Fruit fly (Drosophila melanogaster): ENCODE results near the gene Fkbp59.
A peak's percentile ranks its signal among the peaks of the same experiment; 100 is the strongest.

Gene Fkbp59

DNA sequence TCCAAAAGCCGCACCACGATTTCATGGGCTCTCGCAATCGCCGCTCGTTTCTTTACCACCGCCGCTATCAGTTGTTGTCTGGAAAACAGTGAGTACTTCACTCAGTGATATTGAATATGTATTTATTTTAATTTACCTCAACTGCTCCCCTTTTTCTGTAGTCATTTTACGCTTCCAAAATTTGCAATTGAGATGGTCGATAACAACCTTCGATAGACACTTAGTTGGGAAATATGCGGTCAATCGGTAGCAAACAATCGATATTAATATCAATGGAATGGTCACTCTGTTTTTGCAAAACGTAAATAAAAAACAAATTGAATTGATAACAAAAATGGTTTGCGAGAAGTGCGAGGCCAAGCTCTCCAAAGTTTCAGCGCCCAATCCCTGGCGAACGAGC lies 2.8 kb downstream of the Fkbp59 start, which contains the start of the genes CG34183 and CG4537:
Gene CG34183, minus strand, starts transcription at position 197 of the 400 bp plus-strand sequence.
Gene CG4537, plus strand, starts transcription at position 310 of the 400 bp plus-strand sequence.
- TF ChIP-seq gl (tag; optimal IDR thresholded peaks at IDR 0.05) (no peak), fd96Ca (GFP tag; IDR thresholded peaks at IDR 0.05) (no peak), CG34367 (tag; optimal IDR thresholded peaks at IDR 0.05) (no peak), CG10348 (GFP tag; IDR thresholded peaks at IDR 0.05) (no peak), CG8301 (tag; optimal IDR thresholded peaks at IDR 0.05) (no peak), CG4496 (GFP tag; IDR thresholded peaks at IDR 0.05) (no peak), D1 (tag; optimal IDR thresholded peaks at IDR 0.05) (no peak)

DNA sequence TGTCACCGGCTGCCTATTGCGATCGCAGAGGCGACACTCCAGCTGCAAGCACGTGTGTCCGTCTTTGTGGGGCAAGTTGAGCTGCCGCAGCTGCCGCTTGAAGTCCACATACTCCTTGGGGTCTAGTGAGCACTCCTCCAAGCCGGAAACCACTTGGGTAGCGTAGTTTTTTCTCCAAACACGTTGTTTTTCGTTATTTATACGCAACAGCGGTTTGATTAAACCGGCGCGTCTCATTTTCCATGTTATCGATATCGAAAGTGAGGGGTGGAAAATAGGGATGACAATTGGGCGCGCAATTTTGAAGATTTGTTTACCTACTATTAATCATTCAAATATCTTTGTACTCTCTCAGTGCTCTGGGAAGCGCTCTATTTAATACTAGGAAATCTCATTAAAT lies 5.4 kb downstream of the Fkbp59 start, which contains the start of gene mtDNA-helicase:
Gene mtDNA-helicase, minus strand, starts transcription at position 264 of the 400 bp plus-strand sequence.
- TF ChIP-seq CG8159 (tag; optimal IDR thresholded peaks at IDR 0.05) (no peak), rn (GFP tag; IDR thresholded peaks at IDR 0.05) (no peak), D1 (tag; optimal IDR thresholded peaks at IDR 0.05) (no peak), gl (tag; optimal IDR thresholded peaks at IDR 0.05) (no peak), CG32121 (GFP tag; IDR thresholded peaks at IDR 0.05) (no peak), CG8301 (tag; optimal IDR thresholded peaks at IDR 0.05) (no peak), CG15710 (tag; optimal IDR thresholded peaks at IDR 0.05) (no peak), CG14655 (GFP tag; optimal IDR thresholded peaks at IDR 0.05) (no peak), CG34367 (tag; optimal IDR thresholded peaks at IDR 0.05) (no peak), CG10348 (GFP tag; IDR thresholded peaks at IDR 0.05) (no peak)

DNA sequence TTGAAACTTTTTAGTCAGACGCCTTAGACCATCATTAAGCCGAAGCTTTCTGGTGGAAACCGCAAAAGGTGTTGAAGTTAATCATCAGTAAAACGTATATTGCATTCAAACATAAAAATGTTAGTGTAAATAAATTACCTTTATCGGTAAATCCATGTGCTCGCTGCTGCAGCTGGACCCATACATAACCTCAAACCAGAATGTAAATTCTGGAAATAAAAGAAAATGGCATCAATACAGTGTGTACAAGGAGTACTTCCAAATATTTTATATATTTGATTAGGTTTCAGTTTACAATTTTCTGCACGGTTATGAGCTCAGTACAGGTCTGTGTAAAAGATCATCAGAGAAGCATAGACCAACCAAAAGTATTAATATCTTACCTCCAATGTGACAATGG lies 6.4 kb downstream of the Fkbp59 start:
- no peak for TF ChIP-seq CG10348 (GFP tag; IDR thresholded peaks at IDR 0.05)
- no peak for TF ChIP-seq CG4496 (GFP tag; IDR thresholded peaks at IDR 0.05)
- TF ChIP-seq CG9948 (tag; optimal IDR thresholded peaks at IDR 0.05): no peak
- TF ChIP-seq D1 (tag; optimal IDR thresholded peaks at IDR 0.05): no peak
- TF ChIP-seq CG17806 (tag; optimal IDR thresholded peaks at IDR 0.05): no peak
- TF ChIP-seq rn (GFP tag; IDR thresholded peaks at IDR 0.05): no peak
- no peak for TF ChIP-seq CG8301 (tag; optimal IDR thresholded peaks at IDR 0.05)
- no peak for TF ChIP-seq CG12605 (GFP tag; IDR thresholded peaks at IDR 0.05)
- no peak for TF ChIP-seq CG14655 (GFP tag; optimal IDR thresholded peaks at IDR 0.05)
- TF ChIP-seq Pif1B (GFP tag; optimal IDR thresholded peaks at IDR 0.05): no peak
- TF ChIP-seq CG15710 (tag; optimal IDR thresholded peaks at IDR 0.05): no peak
- TF ChIP-seq gl (tag; optimal IDR thresholded peaks at IDR 0.05): no peak
- TF ChIP-seq Pif1A (GFP tag; optimal IDR thresholded peaks at IDR 0.05): no peak

DNA sequence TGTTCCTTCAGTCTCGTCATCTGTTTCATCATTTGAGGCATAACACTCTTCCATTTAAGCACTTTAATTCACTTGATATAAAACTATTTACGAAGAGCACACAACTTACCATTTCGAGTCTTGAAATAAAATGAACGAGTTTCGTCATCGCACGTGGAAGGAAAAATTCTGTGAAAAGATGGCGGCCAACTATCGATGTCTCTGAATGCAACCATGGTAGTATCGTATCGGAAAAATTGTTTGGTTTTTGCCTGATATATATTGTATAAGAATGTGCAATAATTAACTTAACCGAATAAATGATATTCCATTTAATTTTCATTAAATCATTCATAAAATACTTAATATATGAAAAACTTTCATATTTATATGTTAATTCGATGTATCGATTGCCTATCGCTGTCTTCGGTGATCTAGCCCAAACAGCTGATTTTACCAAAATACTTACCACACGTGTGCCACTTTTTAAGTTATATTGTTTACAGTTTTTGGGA lies 7.1 kb downstream of the Fkbp59 start, which contains the start of gene Bka:
Gene Bka, plus strand, starts transcription at position 417 of the 494 bp plus-strand sequence.
- peak; percentile 48 for TF ChIP-seq Pif1B (GFP tag; optimal IDR thresholded peaks at IDR 0.05)
- TF ChIP-seq D1 (tag; optimal IDR thresholded peaks at IDR 0.05): peak; percentile 30
- peak; percentile 7; the same call in 1 of the 3 replicates for TF ChIP-seq CG4496 (GFP tag; IDR thresholded peaks at IDR 0.05)
- TF ChIP-seq Snoo (tag; optimal IDR thresholded peaks at IDR 0.05): peak; percentile 59
- peak; percentile 8 for TF ChIP-seq gl (tag; optimal IDR thresholded peaks at IDR 0.05)
- TF ChIP-seq fd96Ca (GFP tag; IDR thresholded peaks at IDR 0.05): no peak
- TF ChIP-seq rn (GFP tag; IDR thresholded peaks at IDR 0.05): no peak
- no peak for TF ChIP-seq Ets98B (GFP tag; IDR thresholded peaks at IDR 0.05)
- TF ChIP-seq CG15710 (tag; optimal IDR thresholded peaks at IDR 0.05): peak; percentile 45

DNA sequence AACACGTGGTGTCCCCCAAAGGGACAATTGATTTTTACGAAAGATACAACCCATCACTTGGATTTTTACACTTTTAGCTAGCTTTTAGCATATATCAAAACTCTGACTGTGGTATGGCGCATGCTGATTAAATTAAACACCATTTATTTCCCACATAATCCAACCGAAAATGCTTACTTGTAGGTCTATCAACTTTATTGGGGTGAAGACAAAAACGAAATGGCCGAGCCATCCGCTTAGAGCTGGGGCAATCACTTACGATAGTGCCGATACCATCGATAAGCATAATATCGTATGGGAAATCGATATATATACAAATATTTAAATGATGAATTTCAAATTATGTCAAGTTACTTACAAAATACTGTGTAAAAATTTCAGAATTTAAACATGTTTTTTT lies 9.5 kb downstream of the Fkbp59 start, which contains the start of gene RpS2:
Gene RpS2, minus strand, starts transcription at position 257 of the 400 bp plus-strand sequence.
- no peak for TF ChIP-seq D1 (tag; optimal IDR thresholded peaks at IDR 0.05)
- TF ChIP-seq CG15710 (tag; optimal IDR thresholded peaks at IDR 0.05): peak; percentile 10
- TF ChIP-seq Pif1B (GFP tag; optimal IDR thresholded peaks at IDR 0.05): peak; percentile 37

DNA sequence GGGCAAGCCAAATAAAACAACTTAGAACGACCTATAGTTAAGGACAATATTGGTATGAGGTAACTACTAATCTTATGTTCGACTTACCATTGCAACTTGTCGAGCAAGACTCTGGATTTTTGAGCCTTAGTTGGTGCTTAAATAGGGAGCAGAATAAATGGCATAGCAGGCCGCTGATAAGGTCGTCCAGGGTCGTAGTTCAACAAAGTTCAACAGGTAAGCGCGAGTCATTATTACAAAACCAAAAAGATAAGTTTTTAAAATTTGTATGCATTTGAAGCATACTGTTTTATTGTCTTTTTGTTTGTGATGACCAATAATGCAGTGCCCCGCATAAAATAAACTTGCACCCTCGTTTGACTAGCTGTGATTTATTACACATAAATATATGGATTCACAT lies 15.2 kb downstream of the Fkbp59 start, which contains the start of gene Muc30E:
Gene Muc30E, minus strand, starts transcription at position 101 of the 400 bp plus-strand sequence.
- no peak for TF ChIP-seq CG10348 (GFP tag; IDR thresholded peaks at IDR 0.05)
- TF ChIP-seq CG8159 (tag; optimal IDR thresholded peaks at IDR 0.05): no peak
- TF ChIP-seq CG32121 (GFP tag; IDR thresholded peaks at IDR 0.05): no peak
- TF ChIP-seq Pif1A (GFP tag; optimal IDR thresholded peaks at IDR 0.05): no peak
- TF ChIP-seq EcR (GFP tag; optimal IDR thresholded peaks at IDR 0.05): no peak
- no peak for TF ChIP-seq CG15710 (tag; optimal IDR thresholded peaks at IDR 0.05)
- no peak for TF ChIP-seq CG8301 (tag; optimal IDR thresholded peaks at IDR 0.05)
- no peak for TF ChIP-seq rn (GFP tag; IDR thresholded peaks at IDR 0.05)
- no peak for TF ChIP-seq CG17806 (tag; optimal IDR thresholded peaks at IDR 0.05)
- no peak for TF ChIP-seq Snoo (tag; optimal IDR thresholded peaks at IDR 0.05)
- TF ChIP-seq CG34367 (tag; optimal IDR thresholded peaks at IDR 0.05): no peak
- TF ChIP-seq CG13204 (GFP tag; optimal IDR thresholded peaks at IDR 0.05): no peak
- no peak for TF ChIP-seq fd96Ca (GFP tag; IDR thresholded peaks at IDR 0.05)
- TF ChIP-seq CG9948 (tag; optimal IDR thresholded peaks at IDR 0.05): no peak
- no peak for TF ChIP-seq CG12605 (GFP tag; IDR thresholded peaks at IDR 0.05)
- TF ChIP-seq gl (tag; optimal IDR thresholded peaks at IDR 0.05): no peak
- no peak for TF ChIP-seq Pif1B (GFP tag; optimal IDR thresholded peaks at IDR 0.05)
- no peak for TF ChIP-seq CG4496 (GFP tag; IDR thresholded peaks at IDR 0.05)
- no peak for TF ChIP-seq D1 (tag; optimal IDR thresholded peaks at IDR 0.05)

DNA sequence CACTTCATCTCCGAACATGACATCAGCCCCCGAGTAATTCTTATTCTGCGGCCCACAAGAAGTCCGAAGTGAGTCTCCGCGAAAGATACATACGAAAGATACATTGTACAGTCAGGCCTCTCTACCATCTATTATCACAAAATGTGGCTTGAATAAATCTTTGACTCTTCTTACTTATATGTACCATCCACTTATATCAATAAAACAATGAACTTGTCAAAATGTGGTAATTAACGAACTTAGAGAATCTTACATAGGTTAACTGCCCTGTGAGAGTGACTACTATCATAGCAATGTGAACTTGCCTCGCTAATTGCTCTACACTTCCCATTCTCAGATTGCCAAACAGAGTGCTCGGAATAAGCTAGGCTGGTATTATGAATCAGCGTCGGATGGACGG lies 18.8 kb downstream of the Fkbp59 start:
- TF ChIP-seq Ets98B (GFP tag; IDR thresholded peaks at IDR 0.05) (peak; percentile 74), CG15710 (tag; optimal IDR thresholded peaks at IDR 0.05) (no peak), CG12605 (GFP tag; IDR thresholded peaks at IDR 0.05) (peak; percentile 70), Snoo (tag; optimal IDR thresholded peaks at IDR 0.05) (no peak), CG9948 (tag; optimal IDR thresholded peaks at IDR 0.05) (peak; percentile 12), D1 (tag; optimal IDR thresholded peaks at IDR 0.05) (no peak), CG14655 (GFP tag; optimal IDR thresholded peaks at IDR 0.05) (peak; percentile 55), Pif1B (GFP tag; optimal IDR thresholded peaks at IDR 0.05) (peak; percentile 17), Pif1A (GFP tag; optimal IDR thresholded peaks at IDR 0.05) (peak; percentile 2), CG17806 (tag; optimal IDR thresholded peaks at IDR 0.05) (peak; percentile 38), CG10348 (GFP tag; IDR thresholded peaks at IDR 0.05) (no peak), CG4496 (GFP tag; IDR thresholded peaks at IDR 0.05) (peak; percentile 78), CG8159 (tag; optimal IDR thresholded peaks at IDR 0.05) (peak; percentile 43), CG34367 (tag; optimal IDR thresholded peaks at IDR 0.05) (no peak), gl (tag; optimal IDR thresholded peaks at IDR 0.05) (peak; percentile 21), rn (GFP tag; IDR thresholded peaks at IDR 0.05) (no peak), CG13204 (GFP tag; optimal IDR thresholded peaks at IDR 0.05) (no peak), CG8301 (tag; optimal IDR thresholded peaks at IDR 0.05) (peak; percentile 61), EcR (GFP tag; optimal IDR thresholded peaks at IDR 0.05) (no peak), fd96Ca (GFP tag; IDR thresholded peaks at IDR 0.05) (peak; percentile 76; the same call in 2 of the 3 replicates), CG32121 (GFP tag; IDR thresholded peaks at IDR 0.05) (peak; percentile 56; the same call in 1 of the 2 replicates)

Data from whole organism, pupa.